Worm (Caenorhabditis elegans) whole organism, dauer: ENCODE results near the gene nphp-4.

Experiments
- unc-62 ChIP-seq: sonication (generic microtip); optimal IDR thresholded peaks from 2 replicates; lab custom pipeline; 2017; ENCODE audit warnings: missing biosample characterization, missing genetic modification reagents, missing genetic modification characterization

The nphp-4 gene

ce11 chrV:11795352-11795751 lies 48.2 kb downstream of the nphp-4 start:
- TF ChIP-seq unc-62 (GFP tag; lab: Kevin White, UChicago) = no peak

ce11 chrV:11794172-11794571 lies 49.4 kb downstream of the nphp-4 start:
- TF ChIP-seq unc-62 (GFP tag; lab: Kevin White, UChicago) = no peak

- no peak for TF ChIP-seq unc-62 (GFP tag; lab: Kevin White, UChicago)
These were observed 54.1 kb downstream of the nphp-4 start, which contains the start of gene D2023.1 for ce11 chrV:11789474-11789873. TSS of gene D2023.1 (plus strand) at chrV:11789550.

- no peak for TF ChIP-seq unc-62 (GFP tag; lab: Kevin White, UChicago)
These were observed 55.7 kb downstream of the nphp-4 start, which contains the start of gene F55A11.8 for ce11 chrV:11787742-11788238. TSS of gene F55A11.8 (plus strand) at chrV:11788188.

ce11 chrV:11787258-11787657 lies 56.3 kb downstream of the nphp-4 start, which contains the start of gene F55A11.7:
TSS of gene F55A11.7 (minus strand) at chrV:11787443.
- no peak for TF ChIP-seq unc-62 (GFP tag; lab: Kevin White, UChicago)

- TF ChIP-seq unc-62 (GFP tag; lab: Kevin White, UChicago) = no peak
These were observed 60.6 kb downstream of the nphp-4 start, which contains the start of gene F55A11.11 for ce11 chrV:11782809-11783440. TSS of gene F55A11.11 (plus strand) at chrV:11783149.
